Worm (Caenorhabditis elegans): ENCODE measurements around the gene pes-5.

pes-5 gene

ce11 chrII:11874674-11875198 lies 44.9 kb upstream of the pes-5 start, which contains the start of the genes npp-3 and top-2 (continued):
- TF ChIP-seq D2030.7 (GFP tag; IDR thresholded peaks at IDR 0.05), result peak; percentile 96
- TF ChIP-seq F55B11.4 (tag; optimal IDR thresholded peaks at IDR 0.05; ENCODE audit: borderline replicate concordance, insufficient read depth), result no peak
- TF ChIP-seq hlh-12 (tag; optimal IDR thresholded peaks at IDR 0.05), result no peak
- 0 out of 2 replicates have a peak, but pooled peaks have one; percentile 11 for TF ChIP-seq ztf-25 (GFP tag; IDR thresholded peaks at IDR 0.05)
- no peak for TF ChIP-seq rec-8 (tag; optimal IDR thresholded peaks at IDR 0.05)
- TF ChIP-seq nfya-1 (tag; optimal IDR thresholded peaks at IDR 0.05; ENCODE audit: borderline replicate concordance, insufficient read depth), result no peak
- no peak for TF ChIP-seq B0261.1 (tag; optimal IDR thresholded peaks at IDR 0.05)
- TF ChIP-seq ztf-3 (GFP tag; optimal IDR thresholded peaks at IDR 0.05), result no peak
- peak; percentile 88 for TF ChIP-seq madf-10 (tag; optimal IDR thresholded peaks at IDR 0.05)
- TF ChIP-seq Y79H2A.3 (GFP tag; conservative IDR thresholded peaks at IDR 0.05), result 0 out of 2 replicates have a peak, but pooled peaks have one; percentile 63
- TF ChIP-seq bed-2 (GFP tag; IDR thresholded peaks at IDR 0.05), result no peak
- no peak for TF ChIP-seq ccch-3 (GFP tag; optimal IDR thresholded peaks at IDR 0.05)
- no peak for TF ChIP-seq unc-62 (GFP tag; optimal IDR thresholded peaks at IDR 0.05)
- peak; percentile 79 for TF ChIP-seq zfh-2 (GFP tag; conservative IDR thresholded peaks at IDR 0.05)
- TF ChIP-seq pbrm-1 (GFP tag; IDR thresholded peaks at IDR 0.05), result peak; percentile 90
- no peak for TF ChIP-seq ceh-58 (GFP tag; IDR thresholded peaks at IDR 0.05)
- peak; percentile 88 for TF ChIP-seq ceh-100 (GFP tag; IDR thresholded peaks at IDR 0.05)
- TF ChIP-seq snpc-1.3 (tag; optimal IDR thresholded peaks at IDR 0.05; ENCODE audit: insufficient read depth), result peak; percentile 88
- peak; percentile 90 for TF ChIP-seq Y95B8A.8 (GFP tag; IDR thresholded peaks at IDR 0.05)
- TF ChIP-seq tbx-9 (tag; optimal IDR thresholded peaks at IDR 0.05; ENCODE audit: borderline replicate concordance), result no peak
- no peak for TF ChIP-seq T26A5.8 (tag; optimal IDR thresholded peaks at IDR 0.05)
- TF ChIP-seq egl-44 (GFP tag; IDR thresholded peaks at IDR 0.05), result 0 out of 2 replicates have a peak, but pooled peaks have one; percentile 27
- no peak for TF ChIP-seq mel-28 (tag; optimal IDR thresholded peaks at IDR 0.05; ENCODE audit: borderline replicate concordance)
- no peak for TF ChIP-seq Y53F4B.3 (GFP tag; IDR thresholded peaks at IDR 0.05)
- peak; percentile 77 for TF ChIP-seq ztf-18 (tag; optimal IDR thresholded peaks at IDR 0.05)
- TF ChIP-seq somi-1 (GFP tag; optimal IDR thresholded peaks at IDR 0.05), result peak; percentile 70
- TF ChIP-seq lin-35 (GFP tag; optimal IDR thresholded peaks at IDR 0.05), result peak; percentile 85 to 97 (median 86)
- peak; percentile 83 for TF ChIP-seq hrde-1 (tag; optimal IDR thresholded peaks at IDR 0.05; ENCODE audit: borderline replicate concordance)
- peak; percentile 97 for TF ChIP-seq C17E4.6 (GFP tag; IDR thresholded peaks at IDR 0.05)
- TF ChIP-seq F10E7.11 (tag; optimal IDR thresholded peaks at IDR 0.05), result no peak
- peak; percentile 83 for TF ChIP-seq Y53G8AR.9 (GFP tag; conservative IDR thresholded peaks at IDR 0.05)
- TF ChIP-seq K11D2.4 (GFP tag; IDR thresholded peaks at IDR 0.05), result peak; percentile 76
- no peak for TF ChIP-seq mxl-1 (tag; optimal IDR thresholded peaks at IDR 0.05)
- TF ChIP-seq atf-7 (tag; optimal IDR thresholded peaks at IDR 0.05), result peak; percentile 32
- peak; percentile 55 for TF ChIP-seq snpc-4 (GFP tag; optimal IDR thresholded peaks at IDR 0.05)
- TF ChIP-seq snpc-4 (tag; optimal IDR thresholded peaks at IDR 0.05), result peak; percentile 52 to 87 (median 81)
- peak; percentile 99 for TF ChIP-seq lsl-1 (GFP tag; optimal IDR thresholded peaks at IDR 0.05)
- peak; percentile 88 for TF ChIP-seq F23B12.7 (tag; optimal IDR thresholded peaks at IDR 0.05; ENCODE audit: insufficient read depth)
- TF ChIP-seq F52B5.7 (tag; optimal IDR thresholded peaks at IDR 0.05), result no peak
- peak; percentile 98 for TF ChIP-seq ekl-4 (GFP tag; IDR thresholded peaks at IDR 0.05)
- peak; percentile 94 for TF ChIP-seq ceh-27 (GFP tag; optimal IDR thresholded peaks at IDR 0.05)
- TF ChIP-seq ztf-26 (tag; optimal IDR thresholded peaks at IDR 0.05), result peak; percentile 21
- peak; percentile 83 for TF ChIP-seq attf-3 (GFP tag; conservative IDR thresholded peaks at IDR 0.05)
- no peak for TF ChIP-seq nhr-179 (tag; optimal IDR thresholded peaks at IDR 0.05)
- TF ChIP-seq ztf-22 (GFP tag; optimal IDR thresholded peaks at IDR 0.05), result no peak
- TF ChIP-seq F37B4.10 (GFP tag; IDR thresholded peaks at IDR 0.05), result no peak

All from whole organism, young adult.